Fruit fly (Drosophila melanogaster) whole organism, embryonic: ENCODE measurements around the gene CG34162.
A peak's percentile ranks its signal among the peaks of the same experiment; 100 is the strongest.

Experiments used
- Aef1 ChIP-seq: fragments of 200-800 bp; sonication (Bioruptor generic); IDR thresholded peaks from 3 replicates; pipeline ENCODE4 v1.3.6; 2022; ENCODE audit warnings: missing biosample characterization, missing genetic modification characterization
- Antp ChIP-seq: fragments of 200-800 bp; sonication (Bioruptor generic); optimal IDR thresholded peaks from 3 replicates; lab custom pipeline; 2016; ENCODE audit warnings: missing biosample characterization, missing genetic modification characterization
- C15 ChIP-seq: fragments of 200-800 bp; sonication (Bioruptor generic); IDR thresholded peaks from 3 replicates; pipeline ENCODE4 v1.3.6; 2022; ENCODE audit warnings: missing biosample characterization, missing genetic modification characterization
- CG10147 ChIP-seq: fragments of 200-800 bp; sonication (Bioruptor generic); optimal IDR thresholded peaks from 2 replicates; lab custom pipeline; 2019; ENCODE audit warnings: missing biosample characterization, mild to moderate bottlenecking, missing genetic modification characterization, moderate library complexity
- CG10209 ChIP-seq: fragments of 200-800 bp; sonication (Bioruptor generic); optimal IDR thresholded peaks from 3 replicates; lab custom pipeline; 2017; ENCODE audit warnings: missing biosample characterization, mild to moderate bottlenecking, missing genetic modification characterization, missing genetic modification reagents
- CG14050 ChIP-seq: fragments of 200-800 bp; sonication (Bioruptor generic); IDR thresholded peaks from 3 replicates; pipeline ENCODE4 v1.3.6; 2022; ENCODE audit warnings: missing biosample characterization, missing genetic modification characterization
- CG17328 ChIP-seq: fragments of 200-800 bp; sonication (Bioruptor generic); IDR thresholded peaks from 2 replicates; pipeline ENCODE4 v1.3.6; 2022; ENCODE audit warnings: missing biosample characterization, missing genetic modification characterization
- CG17912 ChIP-seq: fragments of 200-800 bp; sonication (Bioruptor generic); optimal IDR thresholded peaks from 2 replicates; lab custom pipeline; 2018; ENCODE audit warnings: missing biosample characterization, mild to moderate bottlenecking, missing genetic modification characterization
- CG2712 ChIP-seq: fragments of 200-800 bp; optimal IDR thresholded peaks from 3 replicates; lab custom pipeline; 2019; ENCODE audit warnings: missing biosample characterization, mild to moderate bottlenecking, missing genetic modification characterization, moderate library complexity
- CG31365 ChIP-seq: fragments of 200-800 bp; sonication (Bioruptor generic); optimal IDR thresholded peaks from 2 replicates; lab custom pipeline; 2018; ENCODE audit warnings: missing biosample characterization, mild to moderate bottlenecking, missing genetic modification characterization
- CG31441 ChIP-seq: fragments of 200-800 bp; sonication (Bioruptor generic); IDR thresholded peaks from 2 replicates; pipeline ENCODE4 v1.3.6; 2022; ENCODE audit warnings: missing biosample characterization, missing genetic modification characterization
- CG34376 ChIP-seq: fragments of 200-800 bp; sonication (Bioruptor generic); optimal IDR thresholded peaks from 2 replicates; lab custom pipeline; 2018; ENCODE audit warnings: missing biosample characterization, mild to moderate bottlenecking, missing genetic modification characterization
- CG4404 ChIP-seq: fragments of 200-800 bp; sonication (Bioruptor generic); IDR thresholded peaks from 2 replicates; pipeline ENCODE4 v1.3.6; 2022; ENCODE audit warnings: missing biosample characterization, missing genetic modification characterization
- CG9215 ChIP-seq: fragments of 200-800 bp; sonication (Bioruptor generic); IDR thresholded peaks from 2 replicates; pipeline ENCODE4 v1.3.6; 2022; ENCODE audit warnings: missing biosample characterization, missing genetic modification characterization
- CG9797 ChIP-seq: fragments of 200-800 bp; sonication (Bioruptor generic); optimal IDR thresholded peaks from 3 replicates; lab custom pipeline; 2018; ENCODE audit warnings: missing biosample characterization, mild to moderate bottlenecking, missing genetic modification characterization
- Doc3 ChIP-seq: fragments of 200-800 bp; sonication (Bioruptor generic); IDR thresholded peaks from 3 replicates; pipeline ENCODE4 v1.3.6; 2022; ENCODE audit warnings: missing biosample characterization, missing genetic modification characterization; ENCODE audit not compliant: partially characterized antibody
- E2f1 ChIP-seq: fragments of 200-800 bp; sonication (Bioruptor generic); IDR thresholded peaks from 2 replicates; pipeline ENCODE4 v1.3.6; 2022; ENCODE audit warnings: missing biosample characterization, missing genetic modification characterization
- GATAe ChIP-seq: fragments of 200-800 bp; sonication (Bioruptor generic); conservative IDR thresholded peaks from 2 replicates; pipeline ENCODE4 v1.3.6; 2022; ENCODE audit warnings: missing biosample characterization, missing genetic modification characterization
- Gsc ChIP-seq: fragments of 200-800 bp; sonication (Bioruptor generic); IDR thresholded peaks from 2 replicates; pipeline ENCODE4 v1.3.6; 2022; ENCODE audit warnings: missing biosample characterization, missing genetic modification characterization
- Meics ChIP-seq: fragments of 200-800 bp; sonication (Bioruptor generic); optimal IDR thresholded peaks from 2 replicates; lab custom pipeline; 2017; ENCODE audit warnings: missing biosample characterization, mild to moderate bottlenecking, missing genetic modification characterization
- Nf-YC ChIP-seq: fragments of 200-800 bp; optimal IDR thresholded peaks from 3 replicates; lab custom pipeline; 2019; ENCODE audit warnings: missing biosample characterization, mild to moderate bottlenecking, missing genetic modification characterization, moderate library complexity
- Oaz ChIP-seq: fragments of 200-800 bp; sonication (Bioruptor generic); IDR thresholded peaks from 2 replicates; pipeline ENCODE4 v1.3.6; 2022; ENCODE audit warnings: missing biosample characterization, missing genetic modification characterization
- TFAM ChIP-seq: fragments of 200-800 bp; sonication (Bioruptor generic); optimal IDR thresholded peaks from 2 replicates; lab custom pipeline; 2017; ENCODE audit warnings: missing biosample characterization, missing genetic modification characterization, inconsistent platforms
- Tbp ChIP-seq: fragments of >200 bp; optimal IDR thresholded peaks from 2 replicates; lab custom pipeline; 2018; ENCODE audit warnings: missing biosample characterization, missing genetic modification characterization
- al ChIP-seq: fragments of 200-800 bp; sonication (Bioruptor generic); IDR thresholded peaks from 2 replicates; pipeline ENCODE4 v1.3.6; 2022; ENCODE audit warnings: missing biosample characterization, missing genetic modification characterization
- ara ChIP-seq: fragments of 200-800 bp; sonication (Bioruptor generic); IDR thresholded peaks from 2 replicates; pipeline ENCODE4 v1.3.6; 2022; ENCODE audit warnings: missing biosample characterization, missing genetic modification characterization
- bbx ChIP-seq: fragments of 200-800 bp; sonication (Bioruptor generic); IDR thresholded peaks from 2 replicates; pipeline ENCODE4 v1.3.6; 2022; ENCODE audit warnings: missing biosample characterization, missing genetic modification characterization; ENCODE audit not compliant: partially characterized antibody
- corto ChIP-seq: fragments of 200-800 bp; sonication (Bioruptor generic); optimal IDR thresholded peaks from 2 replicates; lab custom pipeline; 2016; ENCODE audit warnings: missing biosample characterization, mild to moderate bottlenecking, missing genetic modification characterization, moderate library complexity
- crol ChIP-seq: fragments of 200-800 bp; sonication (Bioruptor generic); IDR thresholded peaks from 2 replicates; pipeline ENCODE4 v1.3.6; 2022; ENCODE audit warnings: missing biosample characterization, missing genetic modification characterization
- dimm ChIP-seq: fragments of 200-800 bp; sonication (Bioruptor generic); IDR thresholded peaks from 2 replicates; pipeline ENCODE4 v1.3.6; 2022; ENCODE audit warnings: missing biosample characterization, missing genetic modification characterization
- fd64A ChIP-seq: fragments of 200-800 bp; sonication (Bioruptor generic); optimal IDR thresholded peaks from 3 replicates; lab custom pipeline; 2018; ENCODE audit warnings: missing biosample characterization, mild to moderate bottlenecking, missing genetic modification characterization
- gcm ChIP-seq: fragments of 200-800 bp; sonication (Bioruptor generic); optimal IDR thresholded peaks from 2 replicates; lab custom pipeline; 2019; ENCODE audit warnings: missing biosample characterization, mild to moderate bottlenecking, missing genetic modification characterization, moderate library complexity
- hth ChIP-seq: fragments of >200 bp; optimal IDR thresholded peaks from 2 replicates; lab custom pipeline; 2017; ENCODE audit warnings: inconsistent platforms
- jigr1 ChIP-seq: fragments of 200-800 bp; sonication (Bioruptor generic); IDR thresholded peaks from 3 replicates; pipeline ENCODE4 v1.3.6; 2022; ENCODE audit warnings: missing biosample characterization, missing genetic modification characterization
- klu ChIP-seq: fragments of 200-800 bp; sonication (Bioruptor generic); IDR thresholded peaks from 2 replicates; pipeline ENCODE4 v1.3.6; 2022; ENCODE audit warnings: missing biosample characterization, missing genetic modification characterization
- lola ChIP-seq, 3 experiments: fragments of >200 bp in 2 of 3; fragments of 200-800 bp in 1 of 3; sonication (Bioruptor generic) in 1 of 3; optimal IDR thresholded peaks; 2 replicates each; lab custom pipeline; 2017 to 2019; ENCODE audit warnings: missing biosample characterization in 3 of 3, missing genetic modification characterization in 3 of 3, mild to moderate bottlenecking in 1 of 3, moderate library complexity in 1 of 3
- luna ChIP-seq: fragments of 200-800 bp; sonication (Bioruptor generic); optimal IDR thresholded peaks from 2 replicates; lab custom pipeline; 2016; ENCODE audit warnings: missing biosample characterization, missing genetic modification characterization
- nau ChIP-seq: fragments of 200-800 bp; sonication (Bioruptor generic); optimal IDR thresholded peaks from 3 replicates; lab custom pipeline; 2017; ENCODE audit warnings: missing biosample characterization, mild to moderate bottlenecking, missing genetic modification characterization, missing genetic modification reagents
- nerfin-2 ChIP-seq: fragments of 200-800 bp; sonication (Bioruptor generic); IDR thresholded peaks from 2 replicates; pipeline ENCODE4 v1.3.6; 2022; ENCODE audit warnings: missing biosample characterization, missing genetic modification characterization; ENCODE audit not compliant: partially characterized antibody
- sc ChIP-seq, 3 experiments: fragments of >200 bp in 2 of 3; fragments of 200-800 bp in 1 of 3; sonication (Bioruptor generic) in 1 of 3; optimal IDR thresholded peaks; 2 replicates in 2 of 3; 3 replicates in 1 of 3; lab custom pipeline; 2017; ENCODE audit warnings: mild to moderate bottlenecking in 1 of 3, missing biosample characterization in 1 of 3, missing genetic modification characterization in 1 of 3, missing genetic modification reagents in 1 of 3
- schlank ChIP-seq: fragments of 200-800 bp; sonication (Bioruptor generic); optimal IDR thresholded peaks from 2 replicates; lab custom pipeline; 2018; ENCODE audit warnings: missing biosample characterization, mild to moderate bottlenecking, missing genetic modification characterization
- slou ChIP-seq: fragments of 200-800 bp; sonication (Bioruptor generic); optimal IDR thresholded peaks from 3 replicates; lab custom pipeline; 2016; ENCODE audit warnings: missing biosample characterization, missing genetic modification characterization
- slp2 ChIP-seq: fragments of 200-800 bp; sonication (Bioruptor generic); optimal IDR thresholded peaks from 2 replicates; lab custom pipeline; 2016; ENCODE audit warnings: missing biosample characterization, missing genetic modification characterization
- sna ChIP-seq: fragments of 200-800 bp; sonication (Bioruptor generic); IDR thresholded peaks from 2 replicates; pipeline ENCODE4 v1.3.6; 2022; ENCODE audit warnings: missing biosample characterization, missing genetic modification characterization; ENCODE audit not compliant: partially characterized antibody
- sug ChIP-seq: fragments of 200-800 bp; optimal IDR thresholded peaks from 2 replicates; lab custom pipeline; 2019; ENCODE audit warnings: missing biosample characterization, mild to moderate bottlenecking, missing genetic modification characterization, moderate library complexity
- tio ChIP-seq: fragments of 200-800 bp; sonication (Bioruptor generic); optimal IDR thresholded peaks from 2 replicates; lab custom pipeline; 2017; ENCODE audit warnings: missing biosample characterization, missing genetic modification characterization, inconsistent platforms
- tll ChIP-seq, 2 experiments: fragments of 200-800 bp in 1 of 2; fragments of >200 bp in 1 of 2; sonication (Bioruptor generic) in 1 of 2; optimal IDR thresholded peaks; 2 replicates each; lab custom pipeline; 2017 to 2019; ENCODE audit warnings: missing biosample characterization in 2 of 2, missing genetic modification characterization in 2 of 2, mild to moderate bottlenecking in 1 of 2, moderate library complexity in 1 of 2
- trem ChIP-seq: fragments of 200-800 bp; optimal IDR thresholded peaks from 3 replicates; lab custom pipeline; 2019; ENCODE audit warnings: missing biosample characterization, mild to moderate bottlenecking, missing genetic modification characterization, moderate library complexity
- ttk ChIP-seq: fragments of 200-800 bp; sonication (Bioruptor generic); IDR thresholded peaks from 2 replicates; pipeline ENCODE4 v2.1.2; 2022; ENCODE audit warnings: missing biosample characterization, missing genetic modification characterization

The CG34162 gene

dm6 chr2L:11516526-11517441, 14.8 kb upstream of the CG34162 start, which contains the start of the genes Dlg5 and CG4970 (continued):
- TF ChIP-seq CG10209 (GFP tag; lab: Kevin White, UChicago) (no peak), gcm (no peak), slp2 (GFP tag; lab: Kevin White, UChicago) (no peak), CG2712 (tag; lab: Kevin White, UChicago) (no peak), TFAM (GFP tag; lab: Kevin White, UChicago) (no peak), Nf-YC (tag; lab: Kevin White, UChicago) (peak; percentile 86), CG9215 (no peak), trem (tag; lab: Kevin White, UChicago) (peak; percentile 93), slou (GFP tag; lab: Kevin White, UChicago) (peak; percentile 26), al (GFP tag; lab: Robert Waterston, UW) (no peak), CG9797 (GFP tag; lab: Kevin White, UChicago) (peak; percentile 72), tll (GFP tag; optimal IDR thresholded peaks at IDR 0.05; lab: Kevin White, UChicago) (no peak), Antp (GFP tag; lab: Kevin White, UChicago) (no peak), corto (GFP tag; lab: Kevin White, UChicago) (no peak), tio (GFP tag; lab: Kevin White, UChicago) (no peak), CG10147 (GFP tag; lab: Kevin White, UChicago) (peak; percentile 2), Aef1 (GFP tag; lab: Robert Waterston, UW) (no peak; the same call in 1 of the 3 replicates), GATAe (no peak), sc (optimal IDR thresholded peaks at IDR 0.05; lab: Kevin White, UChicago) (no peak), sc (GFP tag; optimal IDR thresholded peaks at IDR 0.05; lab: Kevin White, UChicago) (no peak), klu (no peak), ttk (GFP tag; lab: Robert Waterston, UW) (no peak), nau (GFP tag; lab: Kevin White, UChicago) (no peak), sna (GFP tag; lab: Robert Waterston, UW) (peak; percentile 66; the same call in 1 of the 2 replicates), hth (no peak), CG4404 (GFP tag; lab: Robert Waterston, UW) (no peak), sug (tag; lab: Kevin White, UChicago) (no peak), schlank (tag; lab: Kevin White, UChicago) (no peak), luna (GFP tag; lab: Kevin White, UChicago) (no peak), CG17912 (GFP tag; lab: Kevin White, UChicago) (no peak), CG14050 (GFP tag; lab: Robert Waterston, UW) (no peak), crol (GFP tag; lab: Robert Waterston, UW) (peak; percentile 69), Doc3 (GFP tag; lab: Robert Waterston, UW) (peak; percentile 68), ara (GFP tag; lab: Robert Waterston, UW) (no peak), CG17328 (no peak), CG31365 (no peak), lola (GFP tag; optimal IDR thresholded peaks at IDR 0.05; lab: Kevin White, UChicago) (peak in 1 of 3 experiments; percentile 71), Oaz (GFP tag; lab: Robert Waterston, UW) (no peak), C15 (GFP tag; lab: Robert Waterston, UW) (no peak), nerfin-2 (GFP tag; lab: Robert Waterston, UW) (peak; percentile 66; the same call in 1 of the 2 replicates), CG34376 (GFP tag; lab: Kevin White, UChicago) (no peak), jigr1 (GFP tag; lab: Robert Waterston, UW) (no peak), Gsc (no peak), dimm (GFP tag; lab: Robert Waterston, UW) (no peak), CG31441 (GFP tag; lab: Robert Waterston, UW) (no peak), fd64A (GFP tag; lab: Kevin White, UChicago) (no peak), bbx (GFP tag; lab: Robert Waterston, UW) (peak; percentile 86), Meics (GFP tag; lab: Kevin White, UChicago) (no peak), Tbp (GFP tag; lab: Kevin White, UChicago) (no peak), E2f1 (GFP tag; lab: Robert Waterston, UW) (no peak; the same call in 1 of the 2 replicates)
